Fruit fly (Drosophila melanogaster): ENCODE measurements around the gene CG31510.

CG31510 gene

dm6 chr3R:25167407-25168191 lies 44.9 kb upstream of the CG31510 start:
- no peak for TF ChIP-seq CG9817 (tag; optimal IDR thresholded peaks at IDR 0.05)
- no peak for TF ChIP-seq CG8944 (GFP tag; optimal IDR thresholded peaks at IDR 0.05)
- TF ChIP-seq CG11695 (GFP tag; IDR thresholded peaks at IDR 0.05): no peak
- no peak for TF ChIP-seq Taf1 (GFP tag; IDR thresholded peaks at IDR 0.05)
- TF ChIP-seq grau (tag; optimal IDR thresholded peaks at IDR 0.05): peak; percentile 26
- no peak for TF ChIP-seq Neu2 (GFP tag; optimal IDR thresholded peaks at IDR 0.05; ENCODE audit: borderline replicate concordance)
- peak; percentile 17 for TF ChIP-seq CG10979 (tag; optimal IDR thresholded peaks at IDR 0.05)
- no peak for TF ChIP-seq bowl (GFP tag; IDR thresholded peaks at IDR 0.05)
- no peak for TF ChIP-seq Blimp-1 (GFP tag; optimal IDR thresholded peaks at IDR 0.05)
- peak; percentile 22; the same call in 1 of the 2 replicates for TF ChIP-seq CG31441 (GFP tag; IDR thresholded peaks at IDR 0.05)
- TF ChIP-seq CG15269 (tag; optimal IDR thresholded peaks at IDR 0.05): peak; percentile 9
- TF ChIP-seq CG17802 (tag; optimal IDR thresholded peaks at IDR 0.05): no peak
- TF ChIP-seq dmrt99B (tag; optimal IDR thresholded peaks at IDR 0.05): peak; percentile 45
- TF ChIP-seq Mes4 (GFP tag; optimal IDR thresholded peaks at IDR 0.05): no peak
- peak; percentile 33 for TF ChIP-seq CG18262 (tag; optimal IDR thresholded peaks at IDR 0.05)
- TF ChIP-seq gsb-n (tag; optimal IDR thresholded peaks at IDR 0.05): no peak
- TF ChIP-seq CG17328 (GFP tag; IDR thresholded peaks at IDR 0.05): no peak
- TF ChIP-seq pros (GFP tag; optimal IDR thresholded peaks at IDR 0.05): peak; percentile 54
- TF ChIP-seq CG7556 (GFP tag; optimal IDR thresholded peaks at IDR 0.05): peak; percentile 42
- TF ChIP-seq jumu (GFP tag; optimal IDR thresholded peaks at IDR 0.05): no peak
- TF ChIP-seq Atf3 (GFP tag; optimal IDR thresholded peaks at IDR 0.05): no peak
- TF ChIP-seq CG14860 (GFP tag; IDR thresholded peaks at IDR 0.05; ENCODE audit: partially characterized antibody): no peak
- no peak for TF ChIP-seq CG3995 (GFP tag; optimal IDR thresholded peaks at IDR 0.05)
- 0 out of 3 replicates have a peak, but pooled peaks have one; percentile 34 for TF ChIP-seq CG2199 (GFP tag; IDR thresholded peaks at IDR 0.05)
- no peak for TF ChIP-seq fd3F (GFP tag; optimal IDR thresholded peaks at IDR 0.05)
- no peak for TF ChIP-seq lab (GFP tag; optimal IDR thresholded peaks at IDR 0.05)
- TF ChIP-seq phol (tag; optimal IDR thresholded peaks at IDR 0.05): peak; percentile 14
- TF ChIP-seq fd96Cb (tag; optimal IDR thresholded peaks at IDR 0.05): no peak
- TF ChIP-seq abd-A (tag; optimal IDR thresholded peaks at IDR 0.05): peak; percentile 68
- TF ChIP-seq HLH3B (GFP tag; IDR thresholded peaks at IDR 0.05): no peak
- no peak for TF ChIP-seq eyg (GFP tag; optimal IDR thresholded peaks at IDR 0.05)
- TF ChIP-seq CG1792 (GFP tag; optimal IDR thresholded peaks at IDR 0.05): no peak
- no peak for TF ChIP-seq Ada2b (GFP tag; IDR thresholded peaks at IDR 0.05)
- TF ChIP-seq slou (GFP tag; optimal IDR thresholded peaks at IDR 0.05): no peak
- TF ChIP-seq aop (GFP tag; IDR thresholded peaks at IDR 0.05): no peak
- TF ChIP-seq kay (GFP tag; optimal IDR thresholded peaks at IDR 0.05): no peak
- no peak for TF ChIP-seq CkIIα-i1 (GFP tag; IDR thresholded peaks at IDR 0.05)
- no peak for TF ChIP-seq Lim3 (GFP tag; IDR thresholded peaks at IDR 0.05)
- TF ChIP-seq Atf-2 (GFP tag; optimal IDR thresholded peaks at IDR 0.05): no peak
- TF ChIP-seq Bgb (GFP tag; IDR thresholded peaks at IDR 0.05; ENCODE audit: partially characterized antibody): no peak
- peak; percentile 32; the same call in 1 of the 2 replicates for TF ChIP-seq onecut (GFP tag; IDR thresholded peaks at IDR 0.05)
- TF ChIP-seq CG8281 (tag; optimal IDR thresholded peaks at IDR 0.05): no peak
- TF ChIP-seq CG18476 (GFP tag; optimal IDR thresholded peaks at IDR 0.05): no peak
- no peak for TF ChIP-seq CG10959 (GFP tag; IDR thresholded peaks at IDR 0.05)
- TF ChIP-seq CG3163 (GFP tag; optimal IDR thresholded peaks at IDR 0.05): no peak
- no peak for TF ChIP-seq pzg (GFP tag; optimal IDR thresholded peaks at IDR 0.05)
- no peak for TF ChIP-seq hkb (optimal IDR thresholded peaks at IDR 0.05)
- no peak for TF ChIP-seq hkb (GFP tag; IDR thresholded peaks at IDR 0.05)
- peak; percentile 27 for TF ChIP-seq nmo (GFP tag; optimal IDR thresholded peaks at IDR 0.05)
- TF ChIP-seq Dp (GFP tag; optimal IDR thresholded peaks at IDR 0.05): no peak
